Fruit fly (Drosophila melanogaster): ENCODE measurements around the gene MED19.

dm6 chr3L:17842892-17843703 is 3.2 kb downstream of the MED19 start, which contains the start of gene CG5567:
- no peak for TF ChIP-seq gl (tag; optimal IDR thresholded peaks at IDR 0.05)
- TF ChIP-seq CG15710 (tag; optimal IDR thresholded peaks at IDR 0.05), result no peak
- TF ChIP-seq CG8301 (tag; optimal IDR thresholded peaks at IDR 0.05), result no peak
- no peak for TF ChIP-seq CG34367 (tag; optimal IDR thresholded peaks at IDR 0.05)
- TF ChIP-seq EcR (GFP tag; optimal IDR thresholded peaks at IDR 0.05), result peak; percentile 38
- no peak for TF ChIP-seq rn (GFP tag; IDR thresholded peaks at IDR 0.05)
- TF ChIP-seq CG12605 (GFP tag; IDR thresholded peaks at IDR 0.05), result 0 out of 2 replicates have a peak, but pooled peaks have one; percentile 19
- no peak for TF ChIP-seq Pif1A (GFP tag; optimal IDR thresholded peaks at IDR 0.05)
- TF ChIP-seq CG8159 (tag; optimal IDR thresholded peaks at IDR 0.05), result no peak
- no peak for TF ChIP-seq CG14655 (GFP tag; optimal IDR thresholded peaks at IDR 0.05)
- 0 out of 3 replicates have a peak, but pooled peaks have one; percentile 17 for TF ChIP-seq fd96Ca (GFP tag; IDR thresholded peaks at IDR 0.05)
- peak; percentile 10 for TF ChIP-seq CG17806 (tag; optimal IDR thresholded peaks at IDR 0.05)
- no peak for TF ChIP-seq CG10348 (GFP tag; IDR thresholded peaks at IDR 0.05)
- no peak for TF ChIP-seq CG9948 (tag; optimal IDR thresholded peaks at IDR 0.05)

All from whole organism, pupa.